Fruit fly (Drosophila melanogaster) whole organism, pupa: Measurements from ENCODE around the gene Srg1.

Source experiments
- CG10348 ChIP-seq: fragments of 200-800 bp; sonication (Bioruptor generic); IDR thresholded peaks from 2 replicates; pipeline ENCODE4 v1.3.6; 2022; ENCODE audit warnings: missing biosample characterization, missing genetic modification characterization
- CG12605 ChIP-seq: fragments of 200-800 bp; sonication (Bioruptor generic); IDR thresholded peaks from 2 replicates; pipeline ENCODE4 v1.3.6; 2022; ENCODE audit warnings: missing biosample characterization, missing genetic modification characterization
- CG13204 ChIP-seq: fragments of 200-800 bp; sonication (Bioruptor generic); optimal IDR thresholded peaks from 2 replicates; lab custom pipeline; 2018; ENCODE audit warnings: missing biosample characterization, mild to moderate bottlenecking, missing genetic modification characterization, moderate library complexity
- CG14655 ChIP-seq: fragments of 200-800 bp; sonication (Bioruptor generic); optimal IDR thresholded peaks from 3 replicates; lab custom pipeline; 2017; ENCODE audit warnings: mild to moderate bottlenecking, missing biosample characterization, missing genetic modification reagents, missing genetic modification characterization
- CG15710 ChIP-seq: fragments of 200-800 bp; sonication (Bioruptor generic); optimal IDR thresholded peaks from 2 replicates; lab custom pipeline; 2018; ENCODE audit warnings: missing biosample characterization, mild to moderate bottlenecking, missing genetic modification characterization, moderate library complexity
- CG17806 ChIP-seq: fragments of 200-800 bp; sonication (Bioruptor generic); optimal IDR thresholded peaks from 2 replicates; lab custom pipeline; 2018; ENCODE audit warnings: missing biosample characterization, mild to moderate bottlenecking, missing genetic modification characterization, moderate library complexity
- CG32121 ChIP-seq: fragments of 200-800 bp; sonication (Bioruptor generic); IDR thresholded peaks from 2 replicates; pipeline ENCODE4 v1.3.6; 2022; ENCODE audit warnings: missing biosample characterization, missing genetic modification characterization
- CG34367 ChIP-seq: fragments of 200-800 bp; sonication (Bioruptor generic); optimal IDR thresholded peaks from 2 replicates; lab custom pipeline; 2018; ENCODE audit warnings: missing biosample characterization, mild to moderate bottlenecking, missing genetic modification characterization
- CG4496 ChIP-seq: fragments of 200-800 bp; sonication (Bioruptor generic); IDR thresholded peaks from 3 replicates; pipeline ENCODE4 v1.3.6; 2022; ENCODE audit warnings: missing biosample characterization, missing genetic modification characterization
- CG8159 ChIP-seq: fragments of 200-800 bp; sonication (Bioruptor generic); optimal IDR thresholded peaks from 3 replicates; lab custom pipeline; 2018; ENCODE audit warnings: missing biosample characterization, mild to moderate bottlenecking, missing genetic modification characterization, moderate library complexity
- CG8301 ChIP-seq: fragments of 200-800 bp; sonication (Bioruptor generic); optimal IDR thresholded peaks from 2 replicates; lab custom pipeline; 2018; ENCODE audit warnings: missing biosample characterization, mild to moderate bottlenecking, missing genetic modification characterization
- CG9948 ChIP-seq: fragments of 200-800 bp; sonication (Bioruptor generic); optimal IDR thresholded peaks from 2 replicates; lab custom pipeline; 2018; ENCODE audit warnings: missing biosample characterization, mild to moderate bottlenecking, missing genetic modification characterization, moderate library complexity
- D1 ChIP-seq: fragments of 200-800 bp; sonication (Bioruptor generic); optimal IDR thresholded peaks from 2 replicates; lab custom pipeline; 2018; ENCODE audit warnings: missing biosample characterization, mild to moderate bottlenecking, missing genetic modification characterization, moderate library complexity
- EcR ChIP-seq: fragments of 200-800 bp; sonication (Bioruptor generic); optimal IDR thresholded peaks from 3 replicates; lab custom pipeline; 2019; ENCODE audit warnings: missing biosample characterization, missing genetic modification characterization, mild to moderate bottlenecking, moderate library complexity, missing genetic modification reagents
- Ets98B ChIP-seq: fragments of 200-800 bp; sonication (Bioruptor generic); IDR thresholded peaks from 2 replicates; pipeline ENCODE4 v1.3.6; 2022; ENCODE audit warnings: missing biosample characterization, missing genetic modification characterization
- Pif1A ChIP-seq: fragments of 200-800 bp; sonication (Bioruptor generic); optimal IDR thresholded peaks from 3 replicates; lab custom pipeline; 2016; ENCODE audit warnings: missing biosample characterization, missing genetic modification characterization
- Pif1B ChIP-seq: fragments of 200-800 bp; sonication (Bioruptor generic); optimal IDR thresholded peaks from 3 replicates; lab custom pipeline; 2016; ENCODE audit warnings: missing biosample characterization, missing genetic modification characterization
- Snoo ChIP-seq: fragments of 200-800 bp; sonication (Bioruptor generic); optimal IDR thresholded peaks from 3 replicates; lab custom pipeline; 2017; ENCODE audit warnings: missing biosample characterization, mild to moderate bottlenecking, missing genetic modification characterization, inconsistent platforms
- fd96Ca ChIP-seq: fragments of 200-800 bp; sonication (Bioruptor generic); IDR thresholded peaks from 3 replicates; pipeline ENCODE4 v1.3.6; 2022; ENCODE audit warnings: missing biosample characterization, missing genetic modification characterization
- gl ChIP-seq: fragments of 200-800 bp; sonication (Bioruptor generic); optimal IDR thresholded peaks from 2 replicates; lab custom pipeline; 2018; ENCODE audit warnings: missing biosample characterization, mild to moderate bottlenecking, missing genetic modification characterization
- rn ChIP-seq: fragments of 200-800 bp; sonication (Bioruptor generic); IDR thresholded peaks from 2 replicates; pipeline ENCODE4 v1.3.6; 2022; ENCODE audit warnings: missing biosample characterization, missing genetic modification characterization

Srg1 gene

dm6 chr3R:24889303-24889892 is 24.9 kb upstream of the Srg1 start:
- 0 out of 3 replicates have a peak, but pooled peaks have one; percentile 26 for TF ChIP-seq fd96Ca
- TF ChIP-seq EcR (GFP tag; lab: Kevin White, UChicago): peak; percentile 89
- TF ChIP-seq Ets98B (GFP tag; lab: Robert Waterston, UW): no peak

dm6 chr3R:24888418-24888817 is 23.9 kb upstream of the Srg1 start:
- no peak for TF ChIP-seq CG14655 (GFP tag; lab: Kevin White, UChicago)
- no peak for TF ChIP-seq CG8159
- no peak for TF ChIP-seq gl (tag; lab: Kevin White, UChicago)
- TF ChIP-seq Pif1B (GFP tag; lab: Kevin White, UChicago): no peak
- no peak for TF ChIP-seq CG32121 (GFP tag; lab: Robert Waterston, UW)
- no peak for TF ChIP-seq Ets98B (GFP tag; lab: Robert Waterston, UW)
- TF ChIP-seq CG13204: no peak
- TF ChIP-seq D1 (tag; lab: Kevin White, UChicago): no peak
- no peak for TF ChIP-seq CG17806 (tag; lab: Kevin White, UChicago)

DNA sequence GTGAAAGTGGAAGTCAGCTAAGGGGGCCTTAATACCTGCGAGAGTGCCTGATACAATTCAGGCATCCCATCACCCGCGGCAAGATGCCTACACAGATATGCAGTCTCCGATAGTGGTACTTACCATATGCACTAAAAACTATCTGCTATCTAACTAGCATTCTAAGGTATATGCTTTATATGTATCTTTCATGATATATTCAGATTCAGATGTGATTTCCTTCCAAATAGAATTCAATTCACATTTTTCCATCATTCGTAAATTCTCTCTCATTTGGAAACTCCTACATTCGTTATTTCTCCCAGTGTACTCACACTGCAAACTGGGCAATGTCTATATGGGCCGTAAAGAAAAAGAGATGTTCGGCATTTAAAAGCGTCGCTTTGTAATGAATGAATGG is 21.9 kb upstream of the Srg1 start:
- TF ChIP-seq Ets98B (GFP tag; lab: Robert Waterston, UW) (0 out of 2 replicates have a peak, but pooled peaks have one; percentile 28), CG4496 (GFP tag; lab: Robert Waterston, UW) (peak; percentile 49; the same call in 1 of the 3 replicates), CG15710 (tag; lab: Kevin White, UChicago) (no peak), Pif1A (GFP tag; lab: Kevin White, UChicago) (peak; percentile 51), CG8301 (tag; lab: Kevin White, UChicago) (peak; percentile 54), CG12605 (GFP tag; lab: Robert Waterston, UW) (0 out of 2 replicates have a peak, but pooled peaks have one; percentile 7), rn (GFP tag; lab: Robert Waterston, UW) (no peak)
- TF ChIP-seq, all 21 proteins: peak for 5

DNA sequence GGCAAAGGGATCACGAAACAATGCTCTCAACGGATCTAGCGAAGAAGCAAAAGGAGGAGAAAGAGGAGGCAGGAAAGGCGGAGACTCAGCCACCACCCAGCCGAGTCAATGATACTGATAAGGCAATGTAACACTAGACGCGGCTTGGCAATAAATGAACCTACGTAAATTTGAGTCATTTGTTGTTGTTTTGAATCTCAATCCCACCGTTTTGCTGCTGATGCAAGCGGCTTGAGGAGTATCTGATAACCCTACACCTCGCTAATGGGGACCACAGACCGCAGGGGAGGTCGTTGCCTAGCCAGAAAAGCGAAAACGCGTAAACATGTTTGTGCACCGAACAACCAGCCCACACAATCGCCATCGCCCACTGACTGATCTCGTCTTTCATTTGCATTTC is 14.1 kb upstream of the Srg1 start:
- TF ChIP-seq EcR (GFP tag; lab: Kevin White, UChicago) (peak; percentile 84), Ets98B (GFP tag; lab: Robert Waterston, UW) (no peak)

- TF ChIP-seq CG17806 (tag; lab: Kevin White, UChicago) (peak; percentile 13), CG32121 (GFP tag; lab: Robert Waterston, UW) (no peak)
Measured at dm6 chr3R:24876843-24877457, 12.4 kb upstream of the Srg1 start, which contains the start of the genes CG11089 and CG31381. Gene CG11089, plus strand, starts transcription at chr3R:24877045. Gene CG31381, plus strand, starts transcription at chr3R:24877045.

DNA sequence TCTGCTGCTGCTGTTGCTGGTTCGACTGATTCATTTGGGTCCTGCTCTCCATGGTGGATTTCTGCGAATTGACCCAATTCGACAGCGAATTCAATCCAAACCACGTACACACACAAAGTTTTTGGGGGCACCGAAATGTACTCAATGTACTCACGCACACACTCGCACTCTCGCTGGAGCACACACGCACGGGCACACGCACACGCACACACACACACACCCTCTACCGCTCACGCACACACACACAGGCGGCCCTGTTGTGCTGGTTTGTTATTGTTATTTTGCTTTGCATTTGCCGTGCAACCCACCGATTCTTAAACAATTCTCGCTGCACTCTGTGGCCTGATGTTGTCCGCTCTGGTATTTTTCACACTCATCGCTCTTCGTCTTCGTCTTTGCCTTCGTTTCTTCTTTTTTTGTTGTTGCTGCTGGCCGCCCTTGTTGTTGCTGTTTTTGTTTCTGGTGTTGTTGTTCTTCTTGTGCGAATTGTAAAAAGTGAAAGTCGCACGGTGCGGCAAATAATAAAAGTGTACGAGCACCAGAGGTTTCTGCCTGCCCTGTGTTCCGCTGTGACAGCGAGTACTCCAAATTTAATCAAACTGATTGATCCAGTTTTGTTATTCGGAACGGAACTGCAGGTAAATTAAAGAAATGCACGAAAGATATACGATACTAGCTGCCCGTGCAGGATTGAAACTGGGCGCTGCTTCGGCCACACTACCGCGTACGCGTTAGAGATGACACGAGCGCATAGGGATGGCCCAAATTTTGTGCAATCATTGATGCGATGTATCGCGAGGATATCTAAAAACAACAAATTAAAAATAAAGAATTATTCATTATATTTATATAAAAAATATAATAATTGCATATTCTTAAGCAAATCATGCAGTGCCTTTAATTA is 11.7 kb upstream of the Srg1 start, which contains the start of gene CG3744:
Gene CG3744, minus strand, starts transcription at position 716 of the 904 bp plus-strand sequence.
- TF ChIP-seq CG17806 (tag; lab: Kevin White, UChicago): peak; percentile 81
- peak; percentile 90 for TF ChIP-seq CG32121 (GFP tag; lab: Robert Waterston, UW)
- TF ChIP-seq Pif1A (GFP tag; lab: Kevin White, UChicago): no peak
- peak; percentile 54; the same call in 1 of the 2 replicates for TF ChIP-seq CG12605 (GFP tag; lab: Robert Waterston, UW)
- TF ChIP-seq CG10348: peak; percentile 67
- no peak for TF ChIP-seq EcR (GFP tag; lab: Kevin White, UChicago)
- peak; percentile 75 for TF ChIP-seq CG9948 (tag; lab: Kevin White, UChicago)
- TF ChIP-seq CG34367 (tag; lab: Kevin White, UChicago): peak; percentile 64
- peak; percentile 74 for TF ChIP-seq CG8301 (tag; lab: Kevin White, UChicago)
- peak; percentile 8 for TF ChIP-seq gl (tag; lab: Kevin White, UChicago)
- peak; percentile 70 for TF ChIP-seq CG13204
- peak; percentile 80 for TF ChIP-seq CG8159
- TF ChIP-seq Snoo (tag; lab: Kevin White, UChicago): peak; percentile 83
- peak; percentile 93 for TF ChIP-seq fd96Ca
- no peak for TF ChIP-seq CG14655 (GFP tag; lab: Kevin White, UChicago)
- peak; percentile 66 for TF ChIP-seq Pif1B (GFP tag; lab: Kevin White, UChicago)
- peak; percentile 81 for TF ChIP-seq CG15710 (tag; lab: Kevin White, UChicago)
- TF ChIP-seq rn (GFP tag; lab: Robert Waterston, UW): peak; percentile 76
- no peak for TF ChIP-seq D1 (tag; lab: Kevin White, UChicago)
- TF ChIP-seq Ets98B (GFP tag; lab: Robert Waterston, UW): peak; percentile 94
- TF ChIP-seq CG4496 (GFP tag; lab: Robert Waterston, UW): peak; percentile 95
- TF ChIP-seq, all 21 proteins: peak for 17
